Worm (Caenorhabditis elegans) whole organism, young adult: ENCODE data around the gene H41C03.2.

Experiments
- F22D6.2 ChIP-seq: sonication (generic microtip); optimal IDR thresholded peaks from 2 replicates; lab custom pipeline; 2016; ENCODE audit warnings: mild to moderate bottlenecking, missing genetic modification characterization, missing compliant biosample characterization
- Y56A3A.18 ChIP-seq: fragments of 200-800 bp; sonication (Bioruptor generic); IDR thresholded peaks from 2 replicates; pipeline ENCODE4 v1.3.6; 2022; ENCODE audit warnings: missing genetic modification reagents, missing genetic modification characterization, missing compliant biosample characterization
- ceh-100 ChIP-seq: fragments of 200-800 bp; sonication (Bioruptor generic); IDR thresholded peaks from 2 replicates; pipeline ENCODE4 v1.3.6; 2022; ENCODE audit warnings: missing genetic modification reagents, missing genetic modification characterization, missing compliant biosample characterization
- nfya-1 ChIP-seq: sonication (generic microtip); optimal IDR thresholded peaks from 2 replicates; lab custom pipeline; 2017; ENCODE audit warnings: antibody characterized with exemption, missing compliant biosample characterization, missing genetic modification characterization, borderline replicate concordance; ENCODE audit not compliant: insufficient read depth
- rpc-1 ChIP-seq, 2 experiments: fragments of 150-350 bp in 1 of 2; sonication (generic microtip) in 1 of 2; optimal IDR thresholded peaks; 2 replicates each; lab custom pipeline; 2014 to 2018; ENCODE audit warnings: missing biosample characterization in 1 of 2, missing genetic modification characterization in 1 of 2, missing genetic modification reagents in 1 of 2, missing genotype in 1 of 2
- sea-2 ChIP-seq: fragments of 200-800 bp; sonication (Bioruptor generic); IDR thresholded peaks from 2 replicates; pipeline ENCODE4 v1.3.6; 2022; ENCODE audit warnings: missing genetic modification characterization, missing compliant biosample characterization
- tlf-1 ChIP-seq: fragments of 200-800 bp; sonication (Bioruptor generic); optimal IDR thresholded peaks from 2 replicates; lab custom pipeline; 2018; ENCODE audit warnings: mild to moderate bottlenecking, missing genetic modification characterization, missing compliant biosample characterization

DNA sequence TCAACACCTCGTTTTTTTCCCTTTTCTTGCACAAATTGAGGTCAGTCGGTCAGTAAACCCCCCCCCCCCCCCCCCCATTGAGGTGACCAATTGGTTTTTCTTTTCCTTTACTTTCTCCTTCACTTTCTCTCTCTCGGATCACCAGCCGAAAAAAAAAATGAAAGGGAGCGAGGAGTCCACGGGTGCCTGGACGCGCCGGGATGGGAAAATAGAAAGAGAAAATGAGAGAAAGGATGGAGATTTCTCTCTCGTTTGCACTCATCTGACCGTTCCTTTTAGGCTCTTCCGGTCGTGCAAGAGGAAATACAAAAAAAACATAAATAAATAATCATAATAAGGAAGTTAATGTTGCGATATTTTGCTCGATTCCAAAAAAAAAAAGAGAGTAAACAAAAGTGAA, 47.2 kb upstream of the H41C03.2 start:
- TF ChIP-seq Y56A3A.18 (GFP tag; lab: Robert Waterston, UW) (no peak), nfya-1 (tag; lab: Kevin White, UChicago) (no peak), F22D6.2 (tag; lab: Kevin White, UChicago) (no peak), tlf-1 (GFP tag; lab: Kevin White, UChicago) (no peak), ceh-100 (GFP tag; lab: Robert Waterston, UW) (no peak), rpc-1 (optimal IDR thresholded peaks at IDR 0.05; lab: Kevin White, UChicago) (no peak), rpc-1 (tag; optimal IDR thresholded peaks at IDR 0.05; lab: Kevin White, UChicago) (no peak), sea-2 (GFP tag; lab: Robert Waterston, UW) (no peak)
